Worm (Caenorhabditis elegans) whole organism, L1 larva: ENCODE measurements around the gene twk-34.

ENCODE experiments used
- pqm-1 ChIP-seq: sonication (generic microtip); optimal IDR thresholded peaks from 3 replicates; lab custom pipeline; 2017; ENCODE audit warnings: missing biosample characterization, missing genetic modification characterization
- snpc-4 ChIP-seq: fragments of 150-350 bp; optimal IDR thresholded peaks from 2 replicates; lab custom pipeline; 2014; ENCODE audit warnings: missing biosample characterization, missing genetic modification characterization
- ztf-11 ChIP-seq, 2 experiments: sonication (generic microtip); optimal IDR thresholded peaks; 2 replicates each; lab custom pipeline; 2016 to 2017; ENCODE audit warnings: missing genetic modification characterization in 2 of 2, missing biosample characterization in 1 of 2, missing compliant biosample characterization in 1 of 2

DNA sequence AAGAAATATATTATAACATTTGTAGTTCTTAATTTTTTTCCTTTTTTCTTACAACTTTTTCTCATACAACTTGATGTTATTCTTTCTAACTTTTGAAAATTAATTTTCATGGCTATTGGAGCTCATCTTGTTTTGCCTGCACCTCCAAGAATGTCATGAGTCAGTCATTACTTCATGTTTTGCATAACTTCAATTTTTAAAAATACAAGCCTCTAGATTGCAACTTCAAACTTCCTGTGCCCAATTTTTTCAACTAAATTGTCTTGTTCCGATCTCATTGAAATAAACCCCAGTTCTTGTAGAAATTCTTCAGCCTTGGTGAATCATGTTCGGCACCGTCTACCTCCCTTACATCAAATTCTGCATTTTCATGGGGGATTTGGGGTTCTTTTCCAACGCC, 53.7 kb downstream of the twk-34 start, which contains the start of gene str-9:
- TF ChIP-seq snpc-4 (tag; lab: Kevin White, UChicago) (no peak), ztf-11 (tag; optimal IDR thresholded peaks at IDR 0.05; lab: Kevin White, UChicago) (no peak), pqm-1 (no peak)
